Fruit fly (Drosophila melanogaster) whole organism, embryonic: Measurements from ENCODE around the gene CG14183.

ENCODE experiments used
- C15 ChIP-seq: fragments of 200-800 bp; sonication (Bioruptor generic); IDR thresholded peaks from 3 replicates; pipeline ENCODE4 v1.3.6; 2022; ENCODE audit warnings: missing biosample characterization, missing genetic modification characterization
- CG10209 ChIP-seq: fragments of 200-800 bp; sonication (Bioruptor generic); optimal IDR thresholded peaks from 3 replicates; lab custom pipeline; 2017; ENCODE audit warnings: missing biosample characterization, mild to moderate bottlenecking, missing genetic modification characterization, missing genetic modification reagents
- CG10321 ChIP-seq: fragments of 200-800 bp; sonication (Bioruptor generic); IDR thresholded peaks from 2 replicates; pipeline ENCODE4 v1.3.6; 2022; ENCODE audit warnings: missing biosample characterization, missing genetic modification characterization
- CG11723 ChIP-seq: fragments of 200-800 bp; sonication (Bioruptor generic); optimal IDR thresholded peaks from 2 replicates; lab custom pipeline; 2017; ENCODE audit warnings: missing biosample characterization, mild to moderate bottlenecking, missing genetic modification characterization
- CG13287 ChIP-seq: fragments of 200-800 bp; sonication (Bioruptor generic); IDR thresholded peaks from 2 replicates; pipeline ENCODE4 v1.3.6; 2022; ENCODE audit warnings: missing biosample characterization, missing genetic modification characterization; ENCODE audit not compliant: partially characterized antibody
- CG13775 ChIP-seq: fragments of 200-800 bp; sonication (Bioruptor generic); optimal IDR thresholded peaks from 3 replicates; lab custom pipeline; 2017; ENCODE audit warnings: missing biosample characterization, mild to moderate bottlenecking, missing genetic modification characterization
- CG14667 ChIP-seq: fragments of 200-800 bp; sonication (Bioruptor generic); IDR thresholded peaks from 2 replicates; pipeline ENCODE4 v1.3.6; 2022; ENCODE audit warnings: missing biosample characterization, missing genetic modification characterization
- CG15514 ChIP-seq: fragments of 200-800 bp; sonication (Bioruptor generic); optimal IDR thresholded peaks from 3 replicates; lab custom pipeline; 2017; ENCODE audit warnings: missing biosample characterization, missing genetic modification characterization, mild to moderate bottlenecking, moderate library complexity, missing genetic modification reagents
- CG17912 ChIP-seq: fragments of 200-800 bp; sonication (Bioruptor generic); optimal IDR thresholded peaks from 2 replicates; lab custom pipeline; 2018; ENCODE audit warnings: missing biosample characterization, mild to moderate bottlenecking, missing genetic modification characterization
- CG18262 ChIP-seq: fragments of 200-800 bp; optimal IDR thresholded peaks from 3 replicates; lab custom pipeline; 2019; ENCODE audit warnings: missing biosample characterization, mild to moderate bottlenecking, missing genetic modification characterization, moderate library complexity
- CG33557 ChIP-seq: fragments of 200-800 bp; sonication (Bioruptor generic); optimal IDR thresholded peaks from 2 replicates; lab custom pipeline; 2019; ENCODE audit warnings: missing biosample characterization, mild to moderate bottlenecking, missing genetic modification characterization, moderate library complexity
- CG42726 ChIP-seq: fragments of 200-800 bp; sonication (Bioruptor generic); IDR thresholded peaks from 2 replicates; pipeline ENCODE4 v1.3.6; 2022; ENCODE audit warnings: missing biosample characterization, missing genetic modification characterization; ENCODE audit not compliant: partially characterized antibody
- CG6854 ChIP-seq: fragments of 200-800 bp; sonication (Bioruptor generic); optimal IDR thresholded peaks from 3 replicates; lab custom pipeline; 2017; ENCODE audit warnings: missing biosample characterization, mild to moderate bottlenecking, missing genetic modification characterization
- CG8290 ChIP-seq, 3 experiments: fragments of 200-800 bp; sonication (Bioruptor generic); optimal IDR thresholded peaks; 2 replicates each; lab custom pipeline; 2016 to 2019; ENCODE audit warnings: missing biosample characterization in 3 of 3, missing genetic modification characterization in 3 of 3, mild to moderate bottlenecking in 2 of 3, moderate library complexity in 1 of 3
- CoRest ChIP-seq: fragments of 200-800 bp; sonication (Bioruptor generic); optimal IDR thresholded peaks from 3 replicates; lab custom pipeline; 2018; ENCODE audit warnings: missing biosample characterization, mild to moderate bottlenecking, missing genetic modification characterization, moderate library complexity
- Dfd ChIP-seq, 2 experiments: fragments of >200 bp; optimal IDR thresholded peaks; 2 replicates each; lab custom pipeline; 2017; ENCODE audit warnings: missing biosample characterization in 2 of 2, missing genetic modification characterization in 2 of 2
- Dref ChIP-seq: fragments of 200-800 bp; sonication (Bioruptor generic); IDR thresholded peaks from 2 replicates; pipeline ENCODE4 v1.3.6; 2022; ENCODE audit warnings: missing biosample characterization, missing genetic modification characterization
- Drgx ChIP-seq: fragments of 200-800 bp; sonication (Bioruptor generic); IDR thresholded peaks from 2 replicates; pipeline ENCODE4 v1.3.6; 2022; ENCODE audit warnings: missing biosample characterization, missing genetic modification characterization
- Hr78 ChIP-seq, 2 experiments: fragments of 200-800 bp in 1 of 2; fragments of >200 bp in 1 of 2; sonication (Bioruptor generic) in 1 of 2; optimal IDR thresholded peaks; 2 replicates each; lab custom pipeline; 2017 to 2019; ENCODE audit warnings: missing biosample characterization in 2 of 2, missing genetic modification characterization in 2 of 2, mild to moderate bottlenecking in 1 of 2, moderate library complexity in 1 of 2
- Med ChIP-seq: fragments of 200-800 bp; sonication (Bioruptor generic); peaks from one replicate; lab custom pipeline; 2016; ENCODE audit warnings: missing biosample characterization, missing genetic modification characterization, mild to moderate bottlenecking, inconsistent platforms, moderate library complexity
- Pdp1 ChIP-seq, 2 experiments: fragments of 200-800 bp; sonication (Bioruptor generic); optimal IDR thresholded peaks; 3 replicates each; lab custom pipeline; 2016; ENCODE audit warnings: missing biosample characterization in 2 of 2, missing genetic modification characterization in 2 of 2, mild to moderate bottlenecking in 1 of 2, moderate library complexity in 1 of 2
- Scr ChIP-seq: fragments of 200-800 bp; sonication (Bioruptor generic); IDR thresholded peaks from 2 replicates; pipeline ENCODE4 v1.3.6; 2022; ENCODE audit warnings: missing biosample characterization, missing genetic modification characterization; ENCODE audit not compliant: partially characterized antibody
- Sry-β ChIP-seq: fragments of 200-800 bp; sonication (Bioruptor generic); optimal IDR thresholded peaks from 2 replicates; lab custom pipeline; 2018; ENCODE audit warnings: missing biosample characterization, mild to moderate bottlenecking, missing genetic modification characterization, moderate library complexity
- Sry-δ ChIP-seq: fragments of 200-800 bp; sonication (Bioruptor generic); optimal IDR thresholded peaks from 2 replicates; lab custom pipeline; 2016; ENCODE audit warnings: missing biosample characterization, missing genetic modification characterization
- Xbp1 ChIP-seq: fragments of 200-800 bp; sonication (Bioruptor generic); optimal IDR thresholded peaks from 3 replicates; lab custom pipeline; 2016; ENCODE audit warnings: missing biosample characterization, mild to moderate bottlenecking, missing genetic modification characterization
- YL-1 ChIP-seq: fragments of 200-800 bp; sonication (Bioruptor generic); optimal IDR thresholded peaks from 3 replicates; lab custom pipeline; 2017; ENCODE audit warnings: missing biosample characterization, mild to moderate bottlenecking, missing genetic modification characterization
- cg ChIP-seq: fragments of 200-800 bp; sonication (Bioruptor generic); optimal IDR thresholded peaks from 3 replicates; lab custom pipeline; 2019; ENCODE audit warnings: missing biosample characterization, mild to moderate bottlenecking, missing genetic modification characterization, moderate library complexity
- exex ChIP-seq: fragments of 200-800 bp; sonication (Bioruptor generic); optimal IDR thresholded peaks from 4 replicates; lab custom pipeline; 2018; ENCODE audit warnings: missing biosample characterization, mild to moderate bottlenecking, missing genetic modification characterization, moderate library complexity
- fd64A ChIP-seq: fragments of 200-800 bp; sonication (Bioruptor generic); optimal IDR thresholded peaks from 3 replicates; lab custom pipeline; 2018; ENCODE audit warnings: missing biosample characterization, mild to moderate bottlenecking, missing genetic modification characterization
- gsb-n ChIP-seq: fragments of 200-800 bp; sonication (Bioruptor generic); optimal IDR thresholded peaks from 3 replicates; lab custom pipeline; 2018; ENCODE audit warnings: missing biosample characterization, mild to moderate bottlenecking, missing genetic modification characterization
- gt ChIP-seq: fragments of 200-800 bp; sonication (Bioruptor generic); IDR thresholded peaks from 2 replicates; pipeline ENCODE4 v1.3.6; 2022; ENCODE audit warnings: missing biosample characterization, missing genetic modification characterization
- ind ChIP-seq: fragments of 200-800 bp; sonication (Bioruptor generic); optimal IDR thresholded peaks from 3 replicates; lab custom pipeline; 2016; ENCODE audit warnings: missing biosample characterization, missing genetic modification characterization
- insv ChIP-seq, 2 experiments: fragments of 200-800 bp; sonication (Bioruptor generic); optimal IDR thresholded peaks; 3 replicates each; lab custom pipeline; 2016 to 2018; ENCODE audit warnings: missing biosample characterization in 2 of 2, missing genetic modification characterization in 2 of 2
- lbe ChIP-seq: fragments of 200-800 bp; sonication (Bioruptor generic); optimal IDR thresholded peaks from 2 replicates; lab custom pipeline; 2016; ENCODE audit warnings: missing biosample characterization, mild to moderate bottlenecking, missing genetic modification characterization
- nerfin-1 ChIP-seq: fragments of 200-800 bp; sonication (Bioruptor generic); optimal IDR thresholded peaks from 3 replicates; lab custom pipeline; 2019; ENCODE audit warnings: missing biosample characterization, mild to moderate bottlenecking, missing genetic modification characterization, moderate library complexity
- nmo ChIP-seq: fragments of 200-800 bp; sonication (Bioruptor generic); optimal IDR thresholded peaks from 2 replicates; lab custom pipeline; 2018; ENCODE audit warnings: missing biosample characterization, mild to moderate bottlenecking, missing genetic modification characterization, moderate library complexity
- peb ChIP-seq: fragments of 200-800 bp; sonication (Bioruptor generic); IDR thresholded peaks from 2 replicates; pipeline ENCODE4 v1.3.6; 2022; ENCODE audit warnings: missing biosample characterization, missing genetic modification characterization
- prd ChIP-seq, 3 experiments: fragments of >200 bp in 2 of 3; fragments of 200-800 bp in 1 of 3; sonication (Bioruptor generic) in 1 of 3; optimal IDR thresholded peaks in 2 of 3; IDR thresholded peaks in 1 of 3; 2 replicates in 2 of 3; 3 replicates in 1 of 3; pipeline versions ENCODE4 v1.3.6 to Lab custom; 2017 to 2022; ENCODE audit warnings: missing biosample characterization in 1 of 3, missing genetic modification characterization in 1 of 3
- row ChIP-seq: fragments of 200-800 bp; sonication (Bioruptor generic); IDR thresholded peaks from 3 replicates; pipeline ENCODE4 v1.3.6; 2022; ENCODE audit warnings: missing biosample characterization, missing genetic modification characterization
- sens ChIP-seq: fragments of 200-800 bp; sonication (Bioruptor generic); peaks from one replicate; lab custom pipeline; 2016; ENCODE audit warnings: missing biosample characterization, missing genetic modification characterization
- seq ChIP-seq: fragments of 200-800 bp; sonication (Bioruptor generic); IDR thresholded peaks from 2 replicates; pipeline ENCODE4 v1.3.6; 2022; ENCODE audit warnings: missing biosample characterization, missing genetic modification characterization
- slou ChIP-seq: fragments of 200-800 bp; sonication (Bioruptor generic); optimal IDR thresholded peaks from 3 replicates; lab custom pipeline; 2016; ENCODE audit warnings: missing biosample characterization, missing genetic modification characterization
- stwl ChIP-seq: fragments of 200-800 bp; sonication (Bioruptor generic); optimal IDR thresholded peaks from 3 replicates; lab custom pipeline; 2018; ENCODE audit warnings: missing biosample characterization, mild to moderate bottlenecking, missing genetic modification characterization, moderate library complexity
- trem ChIP-seq: fragments of 200-800 bp; optimal IDR thresholded peaks from 3 replicates; lab custom pipeline; 2019; ENCODE audit warnings: missing biosample characterization, mild to moderate bottlenecking, missing genetic modification characterization, moderate library complexity
- unc-4 ChIP-seq: fragments of 200-800 bp; sonication (Bioruptor generic); IDR thresholded peaks from 2 replicates; pipeline ENCODE4 v1.3.6; 2022; ENCODE audit warnings: missing biosample characterization, missing genetic modification characterization; ENCODE audit not compliant: partially characterized antibody
- vvl ChIP-seq: fragments of 200-800 bp; sonication (Bioruptor generic); IDR thresholded peaks from 2 replicates; pipeline ENCODE4 v1.3.6; 2022; ENCODE audit warnings: missing biosample characterization, missing genetic modification characterization
- zen ChIP-seq: fragments of 200-800 bp; sonication (Bioruptor generic); optimal IDR thresholded peaks from 3 replicates; lab custom pipeline; 2018; ENCODE audit warnings: missing biosample characterization, mild to moderate bottlenecking, missing genetic modification characterization, moderate library complexity

The CG14183 gene

dm6 chr3L:20000878-20001640, 26.6 kb downstream of the CG14183 start (continued):
- TF ChIP-seq prd (optimal IDR thresholded peaks at IDR 0.05; lab: Kevin White, UChicago), result no peak
- no peak for TF ChIP-seq prd (GFP tag; IDR thresholded peaks at IDR 0.05; lab: Robert Waterston, UW)
- no peak for TF ChIP-seq Hr78 (GFP tag; optimal IDR thresholded peaks at IDR 0.05; lab: Kevin White, UChicago)
- TF ChIP-seq C15, result no peak
- TF ChIP-seq CG13287 (GFP tag; lab: Robert Waterston, UW), result 0 out of 2 replicates have a peak, but pooled peaks have one; percentile 22
- TF ChIP-seq gt (GFP tag; lab: Robert Waterston, UW), result no peak
- TF ChIP-seq Sry-β, result no peak
- TF ChIP-seq CG33557, result peak; percentile 11
- TF ChIP-seq seq (GFP tag; lab: Robert Waterston, UW), result no peak
- peak; percentile 37 for TF ChIP-seq stwl
- TF ChIP-seq CG17912 (GFP tag; lab: Kevin White, UChicago), result peak; percentile 4
- no peak for TF ChIP-seq CG14667 (GFP tag; lab: Robert Waterston, UW)
- TF ChIP-seq CG42726, result no peak
- peak; percentile 15 for TF ChIP-seq nmo (GFP tag; lab: Kevin White, UChicago)
- no peak for TF ChIP-seq lbe (GFP tag; lab: Kevin White, UChicago)
- TF ChIP-seq CG13775 (GFP tag; lab: Kevin White, UChicago), result no peak
- no peak for TF ChIP-seq nerfin-1
- TF ChIP-seq row (GFP tag; lab: Robert Waterston, UW), result peak; percentile 55
- no peak for TF ChIP-seq Dfd (GFP tag; optimal IDR thresholded peaks at IDR 0.05; lab: Kevin White, UChicago)
- peak; percentile 2 for TF ChIP-seq zen
- no peak for TF ChIP-seq CG6854 (GFP tag; lab: Kevin White, UChicago)
- peak; percentile 18 for TF ChIP-seq trem (tag; lab: Kevin White, UChicago)
- TF ChIP-seq sens (GFP tag; lab: Kevin White, UChicago), result no peak
- 0 out of 2 replicates have a peak, but pooled peaks have one; percentile 13 for TF ChIP-seq Scr (GFP tag; lab: Robert Waterston, UW)
- peak in 1 of 2 experiments; percentile 91 for TF ChIP-seq Pdp1 (GFP tag; optimal IDR thresholded peaks at IDR 0.05; lab: Kevin White, UChicago)
- TF ChIP-seq vvl (GFP tag; lab: Robert Waterston, UW), result peak; percentile 18; the same call in 1 of the 2 replicates
- TF ChIP-seq insv (GFP tag; optimal IDR thresholded peaks at IDR 0.05; lab: Kevin White, UChicago), result peak in 1 of 2 experiments; percentile 24
- peak; percentile 43 for TF ChIP-seq YL-1 (GFP tag; lab: Kevin White, UChicago)
- peak; percentile 44 for TF ChIP-seq CG11723 (GFP tag; lab: Kevin White, UChicago)
- TF ChIP-seq Med, result peak; percentile 70
- no peak for TF ChIP-seq peb (GFP tag; lab: Robert Waterston, UW)
- no peak for TF ChIP-seq Xbp1 (GFP tag; lab: Kevin White, UChicago)
- no peak for TF ChIP-seq gsb-n (tag; lab: Kevin White, UChicago)
- no peak for TF ChIP-seq fd64A
- TF ChIP-seq Dref, result peak; percentile 66
- 0 out of 2 replicates have a peak, but pooled peaks have one; percentile 15 for TF ChIP-seq unc-4 (GFP tag; lab: Robert Waterston, UW)

- TF ChIP-seq CG10209 (GFP tag; lab: Kevin White, UChicago) (no peak), CG11723 (GFP tag; lab: Kevin White, UChicago) (peak; percentile 31), Drgx (GFP tag; lab: Robert Waterston, UW) (no peak), CoRest (tag; lab: Kevin White, UChicago) (peak; percentile 8), ind (no peak), exex (tag; lab: Kevin White, UChicago) (peak; percentile 13), cg (GFP tag; lab: Kevin White, UChicago) (peak; percentile 72), CG10321 (GFP tag; lab: Robert Waterston, UW) (no peak), CG18262 (tag; lab: Kevin White, UChicago) (no peak), Sry-δ (GFP tag; lab: Kevin White, UChicago) (no peak), CG8290 (GFP tag; optimal IDR thresholded peaks at IDR 0.05; lab: Kevin White, UChicago) (no peak), CG8290 (tag; optimal IDR thresholded peaks at IDR 0.05; lab: Kevin White, UChicago) (peak in 1 of 2 experiments; percentile 6), CG15514 (peak; percentile 27), slou (GFP tag; lab: Kevin White, UChicago) (no peak)
Measured at dm6 chr3L:20000081-20000736, 27.4 kb downstream of the CG14183 start, which contains the start of the genes Tom20 and Gabat. TSS of gene Tom20 (plus strand) at chr3L:20000644. TSS of gene Gabat (minus strand) at chr3L:20000686.
